Worm (Caenorhabditis elegans) whole organism, midembryonic: Measurements from ENCODE around the gene F58E1.13.

ENCODE experiments used
- T22C8.4 ChIP-seq: fragments of 200-800 bp; sonication (Bioruptor generic); IDR thresholded peaks from 2 replicates; pipeline ENCODE4 v1.3.6; 2022; ENCODE audit warnings: missing genetic modification characterization, missing compliant biosample characterization
- ref-1 ChIP-seq: fragments of 200-800 bp; sonication (Bioruptor generic); conservative IDR thresholded peaks from 2 replicates; pipeline ENCODE4 v1.3.6; 2022; ENCODE audit warnings: missing genetic modification reagents, missing genetic modification characterization, missing compliant biosample characterization

- TF ChIP-seq ref-1 (no peak), T22C8.4 (GFP tag; lab: Robert Waterston, UW) (no peak)
Measured at ce11 chrII:1662881-1663280, 32.8 kb downstream of the F58E1.13 start, which contains the start of gene ZC204.14.
